Fruit fly (Drosophila melanogaster) whole organism, embryonic: ENCODE measurements around the gene CG8100.
A peak's percentile ranks its signal among the peaks of the same experiment; 100 is the strongest.

Experiments used
- Adf1 ChIP-seq: fragments of 200-800 bp; sonication (Bioruptor generic); IDR thresholded peaks from 2 replicates; pipeline ENCODE4 v1.3.6; 2022; ENCODE audit warnings: missing biosample characterization, missing genetic modification characterization
- Atf3 ChIP-seq: fragments of 200-800 bp; sonication (Bioruptor generic); optimal IDR thresholded peaks from 3 replicates; lab custom pipeline; 2016; ENCODE audit warnings: missing biosample characterization, missing genetic modification characterization
- Bgb ChIP-seq: fragments of 200-800 bp; sonication (Bioruptor generic); IDR thresholded peaks from 2 replicates; pipeline ENCODE4 v1.3.6; 2022; ENCODE audit warnings: missing biosample characterization, missing genetic modification characterization; ENCODE audit not compliant: partially characterized antibody
- Blimp-1 ChIP-seq: fragments of 200-800 bp; sonication (Bioruptor generic); optimal IDR thresholded peaks from 3 replicates; lab custom pipeline; 2018; ENCODE audit warnings: missing biosample characterization, missing genetic modification characterization, mild to moderate bottlenecking, moderate library complexity, missing genetic modification reagents
- CG10321 ChIP-seq: fragments of 200-800 bp; sonication (Bioruptor generic); IDR thresholded peaks from 2 replicates; pipeline ENCODE4 v1.3.6; 2022; ENCODE audit warnings: missing biosample characterization, missing genetic modification characterization
- CG11696 ChIP-seq: fragments of 200-800 bp; sonication (Bioruptor generic); IDR thresholded peaks from 2 replicates; pipeline ENCODE4 v1.3.6; 2022; ENCODE audit warnings: missing biosample characterization, missing genetic modification characterization
- CG13123 ChIP-seq: fragments of 200-800 bp; sonication (Bioruptor generic); optimal IDR thresholded peaks from 2 replicates; lab custom pipeline; 2016; ENCODE audit warnings: missing biosample characterization, missing genetic modification characterization
- CG16863 ChIP-seq: fragments of 200-800 bp; sonication (Bioruptor generic); optimal IDR thresholded peaks from 3 replicates; lab custom pipeline; 2016; ENCODE audit warnings: missing biosample characterization, missing genetic modification characterization
- CG17328 ChIP-seq: fragments of 200-800 bp; sonication (Bioruptor generic); IDR thresholded peaks from 2 replicates; pipeline ENCODE4 v1.3.6; 2022; ENCODE audit warnings: missing biosample characterization, missing genetic modification characterization
- CG17802 ChIP-seq: fragments of 200-800 bp; sonication (Bioruptor generic); optimal IDR thresholded peaks from 2 replicates; lab custom pipeline; 2018; ENCODE audit warnings: missing biosample characterization, mild to moderate bottlenecking, missing genetic modification characterization, moderate library complexity
- CG2116 ChIP-seq: fragments of 200-800 bp; sonication (Bioruptor generic); optimal IDR thresholded peaks from 3 replicates; lab custom pipeline; 2018; ENCODE audit warnings: missing biosample characterization, mild to moderate bottlenecking, missing genetic modification characterization
- CG2712 ChIP-seq: fragments of 200-800 bp; optimal IDR thresholded peaks from 3 replicates; lab custom pipeline; 2019; ENCODE audit warnings: missing biosample characterization, mild to moderate bottlenecking, missing genetic modification characterization, moderate library complexity
- CG30431 ChIP-seq: fragments of 200-800 bp; sonication (Bioruptor generic); optimal IDR thresholded peaks from 2 replicates; lab custom pipeline; 2017; ENCODE audit warnings: missing biosample characterization, missing genetic modification characterization
- CG31388 ChIP-seq: fragments of 200-800 bp; sonication (Bioruptor generic); optimal IDR thresholded peaks from 2 replicates; lab custom pipeline; 2016; ENCODE audit warnings: missing biosample characterization, missing genetic modification characterization
- CG34422 ChIP-seq: fragments of 200-800 bp; sonication (Bioruptor generic); IDR thresholded peaks from 3 replicates; pipeline ENCODE4 v1.3.6; 2022; ENCODE audit warnings: missing biosample characterization, missing genetic modification characterization
- CG4360 ChIP-seq: fragments of 200-800 bp; sonication (Bioruptor generic); IDR thresholded peaks from 2 replicates; pipeline ENCODE4 v1.3.6; 2022; ENCODE audit warnings: missing biosample characterization, missing genetic modification characterization
- CG4730 ChIP-seq: fragments of 200-800 bp; sonication (Bioruptor generic); IDR thresholded peaks from 2 replicates; pipeline ENCODE4 v1.3.6; 2022; ENCODE audit warnings: missing biosample characterization, missing genetic modification characterization
- CG6272 ChIP-seq: fragments of 200-800 bp; sonication (Bioruptor generic); IDR thresholded peaks from 2 replicates; pipeline ENCODE4 v1.3.6; 2022; ENCODE audit warnings: missing biosample characterization, missing genetic modification characterization
- CG9609 ChIP-seq: fragments of 200-800 bp; sonication (Bioruptor generic); optimal IDR thresholded peaks from 3 replicates; lab custom pipeline; 2016; ENCODE audit warnings: missing biosample characterization, missing genetic modification characterization
- Dbx ChIP-seq: fragments of 200-800 bp; sonication (Bioruptor generic); IDR thresholded peaks from 3 replicates; pipeline ENCODE4 v1.3.6; 2022; ENCODE audit warnings: missing biosample characterization, missing genetic modification characterization
- Doc2 ChIP-seq: fragments of 200-800 bp; sonication (Bioruptor generic); IDR thresholded peaks from 2 replicates; pipeline ENCODE4 v1.3.6; 2022; ENCODE audit warnings: missing biosample characterization, missing genetic modification characterization
- Dref ChIP-seq: fragments of 200-800 bp; sonication (Bioruptor generic); IDR thresholded peaks from 2 replicates; pipeline ENCODE4 v1.3.6; 2022; ENCODE audit warnings: missing biosample characterization, missing genetic modification characterization
- Ets65A ChIP-seq: fragments of 200-800 bp; sonication (Bioruptor generic); peaks from one replicate; lab custom pipeline; 2016; ENCODE audit warnings: missing biosample characterization, missing genetic modification characterization
- HLHmδ ChIP-seq: fragments of 200-800 bp; sonication (Bioruptor generic); optimal IDR thresholded peaks from 2 replicates; lab custom pipeline; 2018; ENCODE audit warnings: missing biosample characterization, mild to moderate bottlenecking, missing genetic modification characterization, moderate library complexity
- HmgZ ChIP-seq: fragments of 200-800 bp; sonication (Bioruptor generic); optimal IDR thresholded peaks from 2 replicates; lab custom pipeline; 2018; ENCODE audit warnings: missing biosample characterization, mild to moderate bottlenecking, missing genetic modification characterization
- NFAT ChIP-seq: fragments of 200-800 bp; sonication (Bioruptor generic); IDR thresholded peaks from 2 replicates; pipeline ENCODE4 v1.3.6; 2022; ENCODE audit warnings: missing biosample characterization, missing genetic modification characterization
- Optix ChIP-seq: fragments of 200-800 bp; sonication (Bioruptor generic); IDR thresholded peaks from 3 replicates; pipeline ENCODE4 v1.3.6; 2022; ENCODE audit warnings: missing biosample characterization, missing genetic modification characterization
- Side ChIP-seq: fragments of 200-800 bp; sonication (Bioruptor generic); optimal IDR thresholded peaks from 2 replicates; lab custom pipeline; 2016; ENCODE audit warnings: missing biosample characterization, missing genetic modification characterization
- Sry-δ ChIP-seq: fragments of 200-800 bp; sonication (Bioruptor generic); optimal IDR thresholded peaks from 2 replicates; lab custom pipeline; 2016; ENCODE audit warnings: missing biosample characterization, missing genetic modification characterization
- Tbp ChIP-seq: fragments of >200 bp; optimal IDR thresholded peaks from 2 replicates; lab custom pipeline; 2018; ENCODE audit warnings: missing biosample characterization, missing genetic modification characterization
- Vsx1 ChIP-seq: fragments of 200-800 bp; sonication (Bioruptor generic); optimal IDR thresholded peaks from 2 replicates; lab custom pipeline; 2017; ENCODE audit warnings: missing biosample characterization, mild to moderate bottlenecking, missing genetic modification characterization, missing genetic modification reagents
- cg ChIP-seq: fragments of 200-800 bp; sonication (Bioruptor generic); optimal IDR thresholded peaks from 3 replicates; lab custom pipeline; 2019; ENCODE audit warnings: missing biosample characterization, mild to moderate bottlenecking, missing genetic modification characterization, moderate library complexity
- ci ChIP-seq: fragments of 200-800 bp; sonication (Bioruptor generic); IDR thresholded peaks from 3 replicates; pipeline ENCODE4 v1.3.6; 2022; ENCODE audit warnings: missing biosample characterization, missing genetic modification characterization
- dan ChIP-seq: fragments of 200-800 bp; sonication (Bioruptor generic); IDR thresholded peaks from 2 replicates; pipeline ENCODE4 v1.3.6; 2022; ENCODE audit warnings: missing biosample characterization, missing genetic modification characterization
- dati ChIP-seq: fragments of 200-800 bp; sonication (Bioruptor generic); IDR thresholded peaks from 2 replicates; pipeline ENCODE4 v1.3.6; 2022; ENCODE audit warnings: missing biosample characterization, missing genetic modification characterization
- eve ChIP-seq, 2 experiments: fragments of >200 bp; optimal IDR thresholded peaks; 2 replicates each; lab custom pipeline; 2017; ENCODE audit warnings: missing biosample characterization in 2 of 2, missing genetic modification characterization in 2 of 2
- ewg ChIP-seq: fragments of 200-800 bp; sonication (Bioruptor generic); optimal IDR thresholded peaks from 3 replicates; lab custom pipeline; 2017; ENCODE audit warnings: mild to moderate bottlenecking, missing biosample characterization, missing genetic modification reagents, missing genetic modification characterization
- ftz-f1 ChIP-seq: fragments of 200-800 bp; sonication (Bioruptor generic); optimal IDR thresholded peaks from 2 replicates; lab custom pipeline; 2016; ENCODE audit warnings: missing biosample characterization, missing genetic modification characterization
- gcm2 ChIP-seq: fragments of 200-800 bp; sonication (Bioruptor generic); optimal IDR thresholded peaks from 2 replicates; lab custom pipeline; 2016; ENCODE audit warnings: missing biosample characterization, missing genetic modification characterization
- lov ChIP-seq, 2 experiments: fragments of 200-800 bp in 1 of 2; fragments of >200 bp in 1 of 2; sonication (Bioruptor generic) in 1 of 2; IDR thresholded peaks in 1 of 2; optimal IDR thresholded peaks in 1 of 2; 2 replicates in 1 of 2; 3 replicates in 1 of 2; pipeline versions ENCODE4 v1.3.6 to Lab custom; 2017 to 2022; ENCODE audit warnings: missing biosample characterization in 1 of 2, missing genetic modification characterization in 1 of 2
- pros ChIP-seq: fragments of 200-800 bp; sonication (Bioruptor generic); optimal IDR thresholded peaks from 3 replicates; lab custom pipeline; 2019; ENCODE audit warnings: missing biosample characterization, mild to moderate bottlenecking, missing genetic modification characterization, moderate library complexity
- pzg ChIP-seq: fragments of 200-800 bp; sonication (Bioruptor generic); optimal IDR thresholded peaks from 3 replicates; lab custom pipeline; 2018; ENCODE audit warnings: missing biosample characterization, mild to moderate bottlenecking, missing genetic modification characterization, moderate library complexity
- salm ChIP-seq: fragments of 200-800 bp; sonication (Bioruptor generic); optimal IDR thresholded peaks from 2 replicates; lab custom pipeline; 2018; ENCODE audit warnings: missing biosample characterization, mild to moderate bottlenecking, missing genetic modification characterization
- schlank ChIP-seq: fragments of 200-800 bp; sonication (Bioruptor generic); optimal IDR thresholded peaks from 2 replicates; lab custom pipeline; 2018; ENCODE audit warnings: missing biosample characterization, mild to moderate bottlenecking, missing genetic modification characterization
- seq ChIP-seq: fragments of 200-800 bp; sonication (Bioruptor generic); IDR thresholded peaks from 2 replicates; pipeline ENCODE4 v1.3.6; 2022; ENCODE audit warnings: missing biosample characterization, missing genetic modification characterization
- stwl ChIP-seq: fragments of 200-800 bp; sonication (Bioruptor generic); optimal IDR thresholded peaks from 3 replicates; lab custom pipeline; 2018; ENCODE audit warnings: missing biosample characterization, mild to moderate bottlenecking, missing genetic modification characterization, moderate library complexity
- tgo ChIP-seq: fragments of 200-800 bp; sonication (Bioruptor generic); IDR thresholded peaks from 3 replicates; pipeline ENCODE4 v1.3.6; 2022; ENCODE audit warnings: missing biosample characterization, missing genetic modification characterization
- ttk ChIP-seq: fragments of 200-800 bp; sonication (Bioruptor generic); IDR thresholded peaks from 2 replicates; pipeline ENCODE4 v2.1.2; 2022; ENCODE audit warnings: missing biosample characterization, missing genetic modification characterization
- twi ChIP-seq: fragments of 200-800 bp; optimal IDR thresholded peaks from 2 replicates; lab custom pipeline; 2019; ENCODE audit warnings: missing biosample characterization, mild to moderate bottlenecking, missing genetic modification characterization, moderate library complexity
- unpg ChIP-seq: fragments of 200-800 bp; sonication (Bioruptor generic); optimal IDR thresholded peaks from 3 replicates; lab custom pipeline; 2018; ENCODE audit warnings: missing biosample characterization, mild to moderate bottlenecking, missing genetic modification characterization, moderate library complexity
- zfh2 ChIP-seq: fragments of 200-800 bp; sonication (Bioruptor generic); optimal IDR thresholded peaks from 2 replicates; lab custom pipeline; 2016; ENCODE audit warnings: missing biosample characterization, missing genetic modification characterization

Gene CG8100

dm6 chr3L:14050944-14051548 lies 32.4 kb upstream of the CG8100 start, which contains the start of gene CG6833 (continued):
- TF ChIP-seq CG30431 (GFP tag; lab: Kevin White, UChicago) (peak; percentile 64), eve (GFP tag; optimal IDR thresholded peaks at IDR 0.05; lab: Kevin White, UChicago) (no peak), HmgZ (tag; lab: Kevin White, UChicago) (peak; percentile 62), gcm2 (GFP tag; lab: Kevin White, UChicago) (no peak), stwl (tag; lab: Kevin White, UChicago) (peak; percentile 40), CG17802 (tag; lab: Kevin White, UChicago) (peak; percentile 61), CG10321 (GFP tag; lab: Robert Waterston, UW) (no peak), Vsx1 (no peak), Adf1 (GFP tag; lab: Robert Waterston, UW) (no peak), dati (GFP tag; lab: Robert Waterston, UW) (peak; percentile 62; the same call in 1 of the 2 replicates), Bgb (GFP tag; lab: Robert Waterston, UW) (no peak), ewg (GFP tag; lab: Kevin White, UChicago) (peak; percentile 38), ci (GFP tag; lab: Robert Waterston, UW) (peak; percentile 86), CG4360 (GFP tag; lab: Robert Waterston, UW) (peak; percentile 44; the same call in 1 of the 2 replicates), unpg (GFP tag; lab: Kevin White, UChicago) (peak; percentile 45), CG17328 (GFP tag; lab: Robert Waterston, UW) (peak; percentile 58), twi (no peak), CG4730 (GFP tag; lab: Robert Waterston, UW) (peak; percentile 83), NFAT (GFP tag; lab: Robert Waterston, UW) (peak; percentile 94), Atf3 (GFP tag; lab: Kevin White, UChicago) (peak; percentile 50), lov (optimal IDR thresholded peaks at IDR 0.05; lab: Kevin White, UChicago) (no peak), lov (GFP tag; IDR thresholded peaks at IDR 0.05; lab: Robert Waterston, UW) (peak; percentile 57; the same call in 2 of the 3 replicates), seq (no peak), Dref (GFP tag; lab: Robert Waterston, UW) (peak; percentile 43), CG34422 (GFP tag; lab: Robert Waterston, UW) (peak; percentile 88), Dbx (GFP tag; lab: Robert Waterston, UW) (peak; percentile 86), ftz-f1 (no peak), CG31388 (peak; percentile 23), salm (tag; lab: Kevin White, UChicago) (no peak), pros (no peak), ttk (GFP tag; lab: Robert Waterston, UW) (peak; percentile 69; the same call in 1 of the 2 replicates), tgo (GFP tag; lab: Robert Waterston, UW) (peak; percentile 72), CG13123 (GFP tag; lab: Kevin White, UChicago) (peak; percentile 29), Ets65A (GFP tag; lab: Kevin White, UChicago) (peak; percentile 99), Tbp (GFP tag; lab: Kevin White, UChicago) (no peak), schlank (peak; percentile 35), zfh2 (GFP tag; lab: Kevin White, UChicago) (peak; percentile 85), CG9609 (GFP tag; lab: Kevin White, UChicago) (peak; percentile 78), Blimp-1 (GFP tag; lab: Kevin White, UChicago) (peak; percentile 56), pzg (peak; percentile 84), Sry-δ (GFP tag; lab: Kevin White, UChicago) (peak; percentile 53), Optix (GFP tag; lab: Robert Waterston, UW) (peak; percentile 76), HLHmδ (no peak), CG11696 (no peak), cg (GFP tag; lab: Kevin White, UChicago) (no peak), CG2116 (GFP tag; lab: Kevin White, UChicago) (peak; percentile 30), Side (peak; percentile 74), dan (no peak), Doc2 (GFP tag; lab: Robert Waterston, UW) (no peak), CG16863 (GFP tag; lab: Kevin White, UChicago) (peak; percentile 59), CG2712 (tag; lab: Kevin White, UChicago) (peak; percentile 73), CG6272 (GFP tag; lab: Robert Waterston, UW) (peak; percentile 73)
